Fruit fly (Drosophila melanogaster) whole organism, embryonic: ENCODE measurements around the gene dpr4.

Source experiments
- ATbp ChIP-seq: fragments of 200-800 bp; sonication (Bioruptor generic); optimal IDR thresholded peaks from 2 replicates; lab custom pipeline; 2017; ENCODE audit warnings: missing biosample characterization, mild to moderate bottlenecking, missing genetic modification characterization, missing genetic modification reagents
- Ada2b ChIP-seq: fragments of 200-800 bp; sonication (Bioruptor generic); IDR thresholded peaks from 2 replicates; pipeline ENCODE4 v1.3.6; 2022; ENCODE audit warnings: missing biosample characterization, missing genetic modification characterization
- Adf1 ChIP-seq: fragments of 200-800 bp; sonication (Bioruptor generic); IDR thresholded peaks from 2 replicates; pipeline ENCODE4 v1.3.6; 2022; ENCODE audit warnings: missing biosample characterization, missing genetic modification characterization
- CG10462 ChIP-seq: fragments of 200-800 bp; sonication (Bioruptor generic); optimal IDR thresholded peaks from 2 replicates; lab custom pipeline; 2016; ENCODE audit warnings: missing biosample characterization, missing genetic modification characterization
- CG11093 ChIP-seq: fragments of 200-800 bp; sonication (Bioruptor generic); IDR thresholded peaks from 3 replicates; pipeline ENCODE4 v1.3.6; 2022; ENCODE audit warnings: missing biosample characterization, missing genetic modification characterization
- CG11695 ChIP-seq: fragments of 200-800 bp; sonication (Bioruptor generic); IDR thresholded peaks from 3 replicates; pipeline ENCODE4 v1.3.6; 2022; ENCODE audit warnings: missing biosample characterization, missing genetic modification characterization
- CG12744 ChIP-seq: fragments of 200-800 bp; sonication (Bioruptor generic); optimal IDR thresholded peaks from 2 replicates; lab custom pipeline; 2016; ENCODE audit warnings: missing biosample characterization, missing genetic modification characterization
- CG13296 ChIP-seq: fragments of 200-800 bp; sonication (Bioruptor generic); optimal IDR thresholded peaks from 3 replicates; lab custom pipeline; 2018; ENCODE audit warnings: missing biosample characterization, mild to moderate bottlenecking, missing genetic modification characterization
- CG14014 ChIP-seq: fragments of 200-800 bp; sonication (Bioruptor generic); IDR thresholded peaks from 2 replicates; pipeline ENCODE4 v1.3.6; 2022; ENCODE audit warnings: missing biosample characterization, missing genetic modification characterization
- CG14050 ChIP-seq: fragments of 200-800 bp; sonication (Bioruptor generic); IDR thresholded peaks from 3 replicates; pipeline ENCODE4 v1.3.6; 2022; ENCODE audit warnings: missing biosample characterization, missing genetic modification characterization
- CG14441 ChIP-seq: fragments of 200-800 bp; sonication (Bioruptor generic); IDR thresholded peaks from 2 replicates; pipeline ENCODE4 v1.3.6; 2022; ENCODE audit warnings: missing biosample characterization, missing genetic modification characterization
- CG15696 ChIP-seq: fragments of 200-800 bp; sonication (Bioruptor generic); optimal IDR thresholded peaks from 2 replicates; lab custom pipeline; 2019; ENCODE audit warnings: missing biosample characterization, mild to moderate bottlenecking, missing genetic modification characterization, moderate library complexity
- CG16779 ChIP-seq: fragments of 200-800 bp; sonication (Bioruptor generic); IDR thresholded peaks from 2 replicates; pipeline ENCODE4 v1.3.6; 2022; ENCODE audit warnings: missing biosample characterization, missing genetic modification characterization
- CG16813 ChIP-seq: fragments of 200-800 bp; sonication (Bioruptor generic); IDR thresholded peaks from 3 replicates; pipeline ENCODE4 v1.3.6; 2022; ENCODE audit warnings: missing biosample characterization, missing genetic modification characterization; ENCODE audit not compliant: partially characterized antibody
- CG4854 ChIP-seq: fragments of 200-800 bp; sonication (Bioruptor generic); optimal IDR thresholded peaks from 2 replicates; lab custom pipeline; 2016; ENCODE audit warnings: missing biosample characterization, missing genetic modification characterization, inconsistent platforms
- CG7786 ChIP-seq: fragments of 200-800 bp; sonication (Bioruptor generic); optimal IDR thresholded peaks from 2 replicates; lab custom pipeline; 2016; ENCODE audit warnings: missing biosample characterization, missing genetic modification characterization
- CG8281 ChIP-seq: fragments of 200-800 bp; sonication (Bioruptor generic); optimal IDR thresholded peaks from 2 replicates; lab custom pipeline; 2018; ENCODE audit warnings: missing biosample characterization, mild to moderate bottlenecking, missing genetic modification characterization, moderate library complexity
- CkIIα-i1 ChIP-seq: fragments of 200-800 bp; sonication (Bioruptor generic); IDR thresholded peaks from 2 replicates; pipeline ENCODE4 v1.3.6; 2022; ENCODE audit warnings: missing biosample characterization, missing genetic modification characterization
- CoRest ChIP-seq: fragments of 200-800 bp; sonication (Bioruptor generic); optimal IDR thresholded peaks from 3 replicates; lab custom pipeline; 2018; ENCODE audit warnings: missing biosample characterization, mild to moderate bottlenecking, missing genetic modification characterization, moderate library complexity
- HLH3B ChIP-seq: fragments of 200-800 bp; sonication (Bioruptor generic); IDR thresholded peaks from 2 replicates; pipeline ENCODE4 v1.3.6; 2022; ENCODE audit warnings: missing biosample characterization, missing genetic modification characterization
- MBD-R2 ChIP-seq: fragments of 200-800 bp; sonication (Bioruptor generic); IDR thresholded peaks from 2 replicates; pipeline ENCODE4 v1.3.6; 2022; ENCODE audit warnings: missing biosample characterization, missing genetic modification characterization
- Nf-YC ChIP-seq: fragments of 200-800 bp; optimal IDR thresholded peaks from 3 replicates; lab custom pipeline; 2019; ENCODE audit warnings: missing biosample characterization, mild to moderate bottlenecking, missing genetic modification characterization, moderate library complexity
- Opbp ChIP-seq: fragments of 200-800 bp; sonication (Bioruptor generic); IDR thresholded peaks from 3 replicates; pipeline ENCODE4 v1.3.6; 2022; ENCODE audit warnings: missing biosample characterization, missing genetic modification characterization; ENCODE audit not compliant: partially characterized antibody
- Six4 ChIP-seq: fragments of 200-800 bp; sonication (Bioruptor generic); optimal IDR thresholded peaks from 2 replicates; lab custom pipeline; 2016; ENCODE audit warnings: missing biosample characterization, missing genetic modification characterization
- Sry-δ ChIP-seq: fragments of 200-800 bp; sonication (Bioruptor generic); optimal IDR thresholded peaks from 2 replicates; lab custom pipeline; 2016; ENCODE audit warnings: missing biosample characterization, missing genetic modification characterization
- Stat92E ChIP-seq, 3 experiments: fragments of >200 bp in 2 of 3; fragments of 200-800 bp in 1 of 3; sonication (Bioruptor generic) in 1 of 3; optimal IDR thresholded peaks; 2 replicates each; lab custom pipeline; 2017 to 2019; ENCODE audit warnings: missing biosample characterization in 3 of 3, missing genetic modification characterization in 3 of 3, mild to moderate bottlenecking in 1 of 3, moderate library complexity in 1 of 3
- Taf1 ChIP-seq: fragments of 200-800 bp; sonication (Bioruptor generic); IDR thresholded peaks from 2 replicates; pipeline ENCODE4 v1.3.6; 2022; ENCODE audit warnings: missing biosample characterization, missing genetic modification characterization
- Tbp ChIP-seq: fragments of >200 bp; optimal IDR thresholded peaks from 2 replicates; lab custom pipeline; 2018; ENCODE audit warnings: missing biosample characterization, missing genetic modification characterization
- bcd ChIP-seq: fragments of 200-800 bp; sonication (Bioruptor generic); optimal IDR thresholded peaks from 2 replicates; lab custom pipeline; 2017; ENCODE audit warnings: missing biosample characterization, mild to moderate bottlenecking, missing genetic modification characterization
- bsh ChIP-seq, 2 experiments: fragments of 200-800 bp; sonication (Bioruptor generic); optimal IDR thresholded peaks; 2 replicates each; lab custom pipeline; 2017 to 2018; ENCODE audit warnings: mild to moderate bottlenecking in 2 of 2, missing biosample characterization in 2 of 2, missing genetic modification characterization in 2 of 2, moderate library complexity in 1 of 2
- cg ChIP-seq: fragments of 200-800 bp; sonication (Bioruptor generic); optimal IDR thresholded peaks from 3 replicates; lab custom pipeline; 2019; ENCODE audit warnings: missing biosample characterization, mild to moderate bottlenecking, missing genetic modification characterization, moderate library complexity
- chinmo ChIP-seq: fragments of 200-800 bp; sonication (Bioruptor generic); IDR thresholded peaks from 4 replicates; pipeline ENCODE4 v1.3.6; 2022; ENCODE audit warnings: missing biosample characterization, missing genetic modification characterization; ENCODE audit not compliant: partially characterized antibody
- dimm ChIP-seq: fragments of 200-800 bp; sonication (Bioruptor generic); IDR thresholded peaks from 2 replicates; pipeline ENCODE4 v1.3.6; 2022; ENCODE audit warnings: missing biosample characterization, missing genetic modification characterization
- dmrt99B ChIP-seq: fragments of 200-800 bp; sonication (Bioruptor generic); optimal IDR thresholded peaks from 2 replicates; lab custom pipeline; 2018; ENCODE audit warnings: missing biosample characterization, mild to moderate bottlenecking, missing genetic modification characterization, moderate library complexity
- emc ChIP-seq: fragments of 200-800 bp; sonication (Bioruptor generic); optimal IDR thresholded peaks from 2 replicates; lab custom pipeline; 2016; ENCODE audit warnings: missing biosample characterization, missing genetic modification characterization
- en ChIP-seq: fragments of 200-800 bp; sonication (Bioruptor generic); optimal IDR thresholded peaks from 2 replicates; lab custom pipeline; 2016; ENCODE audit warnings: missing biosample characterization, missing genetic modification characterization
- eve ChIP-seq, 2 experiments: fragments of >200 bp; optimal IDR thresholded peaks; 2 replicates each; lab custom pipeline; 2017; ENCODE audit warnings: missing biosample characterization in 2 of 2, missing genetic modification characterization in 2 of 2
- gce ChIP-seq: fragments of 200-800 bp; sonication (Bioruptor generic); IDR thresholded peaks from 3 replicates; pipeline ENCODE4 v1.3.6; 2022; ENCODE audit warnings: missing biosample characterization, missing genetic modification characterization
- lilli ChIP-seq: fragments of 200-800 bp; sonication (Bioruptor generic); optimal IDR thresholded peaks from 3 replicates; lab custom pipeline; 2016; ENCODE audit warnings: missing biosample characterization, missing genetic modification characterization
- lola ChIP-seq, 3 experiments: fragments of >200 bp in 2 of 3; fragments of 200-800 bp in 1 of 3; sonication (Bioruptor generic) in 1 of 3; optimal IDR thresholded peaks; 2 replicates each; lab custom pipeline; 2017 to 2019; ENCODE audit warnings: missing biosample characterization in 3 of 3, missing genetic modification characterization in 3 of 3, mild to moderate bottlenecking in 1 of 3, moderate library complexity in 1 of 3
- nmo ChIP-seq: fragments of 200-800 bp; sonication (Bioruptor generic); optimal IDR thresholded peaks from 2 replicates; lab custom pipeline; 2018; ENCODE audit warnings: missing biosample characterization, mild to moderate bottlenecking, missing genetic modification characterization, moderate library complexity
- nom ChIP-seq: fragments of 200-800 bp; sonication (Bioruptor generic); optimal IDR thresholded peaks from 2 replicates; lab custom pipeline; 2017; ENCODE audit warnings: missing biosample characterization, missing genetic modification characterization, mild to moderate bottlenecking, moderate library complexity, missing genetic modification reagents
- ranshi ChIP-seq: fragments of 200-800 bp; sonication (Bioruptor generic); IDR thresholded peaks from 2 replicates; pipeline ENCODE4 v1.3.6; 2022; ENCODE audit warnings: missing biosample characterization, missing genetic modification characterization
- sisA ChIP-seq: fragments of 200-800 bp; sonication (Bioruptor generic); IDR thresholded peaks from 2 replicates; pipeline ENCODE4 v1.3.6; 2022; ENCODE audit warnings: missing biosample characterization, missing genetic modification characterization
- sqz ChIP-seq: fragments of 200-800 bp; sonication (Bioruptor generic); optimal IDR thresholded peaks from 3 replicates; lab custom pipeline; 2018; ENCODE audit warnings: missing biosample characterization, mild to moderate bottlenecking, missing genetic modification characterization
- tio ChIP-seq: fragments of 200-800 bp; sonication (Bioruptor generic); optimal IDR thresholded peaks from 2 replicates; lab custom pipeline; 2017; ENCODE audit warnings: missing biosample characterization, missing genetic modification characterization, inconsistent platforms
- tup ChIP-seq: fragments of 200-800 bp; sonication (Bioruptor generic); optimal IDR thresholded peaks from 2 replicates; lab custom pipeline; 2016; ENCODE audit warnings: missing biosample characterization, mild to moderate bottlenecking, missing genetic modification characterization, moderate library complexity
- twi ChIP-seq: fragments of 200-800 bp; optimal IDR thresholded peaks from 2 replicates; lab custom pipeline; 2019; ENCODE audit warnings: missing biosample characterization, mild to moderate bottlenecking, missing genetic modification characterization, moderate library complexity
- vvl ChIP-seq: fragments of 200-800 bp; sonication (Bioruptor generic); IDR thresholded peaks from 2 replicates; pipeline ENCODE4 v1.3.6; 2022; ENCODE audit warnings: missing biosample characterization, missing genetic modification characterization
- zen2 ChIP-seq: fragments of 200-800 bp; sonication (Bioruptor generic); IDR thresholded peaks from 3 replicates; pipeline ENCODE4 v1.3.6; 2022; ENCODE audit warnings: missing biosample characterization, missing genetic modification characterization; ENCODE audit not compliant: partially characterized antibody

The dpr4 gene

DNA sequence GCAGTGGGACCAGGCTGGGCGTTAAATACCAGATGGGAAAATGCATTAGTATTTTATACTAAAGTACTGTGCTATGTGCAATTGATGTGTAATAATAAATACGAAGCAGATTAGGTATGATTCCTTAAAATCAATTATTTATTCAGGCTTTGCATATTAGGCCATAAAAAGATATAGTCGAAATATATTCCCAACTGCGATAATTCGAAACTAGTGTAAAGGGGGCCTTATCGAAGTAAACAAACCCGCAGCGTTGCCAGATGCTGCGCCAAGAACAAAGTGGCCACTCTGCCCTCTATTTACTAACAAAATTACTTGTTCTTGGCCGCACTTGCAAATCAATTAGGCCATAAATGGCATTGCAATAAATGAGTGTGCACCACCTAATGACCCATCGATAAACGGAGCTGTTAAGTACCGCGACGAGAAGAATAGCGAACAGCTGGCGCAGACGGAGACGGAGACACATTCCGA is 14.8 kb upstream of the dpr4 start, which contains the start of gene CG10898 (continued):
- TF ChIP-seq emc (peak; percentile 46), sisA (GFP tag; lab: Robert Waterston, UW) (peak; percentile 87), CG14050 (peak; percentile 79), dmrt99B (tag; lab: Kevin White, UChicago) (peak; percentile 77), CG8281 (tag; lab: Kevin White, UChicago) (peak; percentile 17), CG4854 (GFP tag; lab: Kevin White, UChicago) (peak; percentile 57), Nf-YC (tag; lab: Kevin White, UChicago) (peak; percentile 63), dimm (GFP tag; lab: Robert Waterston, UW) (peak; percentile 35; the same call in 1 of the 2 replicates), nmo (GFP tag; lab: Kevin White, UChicago) (peak; percentile 93), CG10462 (GFP tag; lab: Kevin White, UChicago) (peak; percentile 77), HLH3B (peak; percentile 84), CG14441 (GFP tag; lab: Robert Waterston, UW) (peak; percentile 88), CkIIα-i1 (no peak), ranshi (peak; percentile 85), Six4 (peak; percentile 77), lilli (GFP tag; lab: Kevin White, UChicago) (peak; percentile 91), CG13296 (GFP tag; lab: Kevin White, UChicago) (peak; percentile 72), zen2 (GFP tag; lab: Robert Waterston, UW) (no peak), Stat92E (GFP tag; optimal IDR thresholded peaks at IDR 0.05; lab: Kevin White, UChicago) (no peak), Adf1 (GFP tag; lab: Robert Waterston, UW) (peak; percentile 43), lola (GFP tag; optimal IDR thresholded peaks at IDR 0.05; lab: Kevin White, UChicago) (peak in 1 of 3 experiments; percentile 69), nom (no peak), sqz (GFP tag; lab: Kevin White, UChicago) (no peak), CG16779 (GFP tag; lab: Robert Waterston, UW) (peak; percentile 77), bcd (GFP tag; lab: Kevin White, UChicago) (peak; percentile 81), tio (peak; percentile 64), CoRest (tag; lab: Kevin White, UChicago) (peak; percentile 89), twi (peak; percentile 57), CG12744 (GFP tag; lab: Kevin White, UChicago) (peak; percentile 80), eve (GFP tag; optimal IDR thresholded peaks at IDR 0.05; lab: Kevin White, UChicago) (no peak), cg (GFP tag; lab: Kevin White, UChicago) (no peak), CG16813 (GFP tag; lab: Robert Waterston, UW) (no peak), tup (GFP tag; lab: Kevin White, UChicago) (no peak), en (GFP tag; lab: Kevin White, UChicago) (peak; percentile 75), Sry-δ (peak; percentile 66), chinmo (0 out of 4 replicates have a peak, but pooled peaks have one; percentile 48), bsh (GFP tag; optimal IDR thresholded peaks at IDR 0.05; lab: Kevin White, UChicago) (peak in 1 of 2 experiments; percentile 79), Tbp (GFP tag; lab: Kevin White, UChicago) (no peak), vvl (GFP tag; lab: Robert Waterston, UW) (peak; percentile 94), ATbp (GFP tag; lab: Kevin White, UChicago) (peak; percentile 30), CG14014 (GFP tag; lab: Robert Waterston, UW) (peak; percentile 79; the same call in 1 of the 2 replicates), CG11093 (GFP tag; lab: Robert Waterston, UW) (peak; percentile 49; the same call in 1 of the 3 replicates), MBD-R2 (GFP tag; lab: Robert Waterston, UW) (peak; percentile 96), gce (GFP tag; lab: Robert Waterston, UW) (peak; percentile 84; the same call in 2 of the 3 replicates), CG11695 (GFP tag; lab: Robert Waterston, UW) (peak; percentile 83), CG7786 (GFP tag; lab: Kevin White, UChicago) (peak; percentile 83), CG15696 (tag; lab: Kevin White, UChicago) (peak; percentile 69), Ada2b (GFP tag; lab: Robert Waterston, UW) (peak; percentile 80), Opbp (GFP tag; lab: Robert Waterston, UW) (no peak), Taf1 (GFP tag; lab: Robert Waterston, UW) (peak; percentile 73)
